Fruit fly (Drosophila melanogaster) whole organism, embryonic: ENCODE results near the gene mRpS14.

Source experiments
- Ada2b ChIP-seq: fragments of 200-800 bp; sonication (Bioruptor generic); IDR thresholded peaks from 2 replicates; pipeline ENCODE4 v1.3.6; 2022; ENCODE audit warnings: missing biosample characterization, missing genetic modification characterization
- BtbVII ChIP-seq: fragments of 200-800 bp; sonication (Bioruptor generic); optimal IDR thresholded peaks from 3 replicates; lab custom pipeline; 2017; ENCODE audit warnings: missing biosample characterization, mild to moderate bottlenecking, missing genetic modification characterization
- Bteb2 ChIP-seq: fragments of 200-800 bp; sonication (Bioruptor generic); optimal IDR thresholded peaks from 2 replicates; lab custom pipeline; 2016; ENCODE audit warnings: missing biosample characterization, missing genetic modification characterization
- CG10462 ChIP-seq: fragments of 200-800 bp; sonication (Bioruptor generic); optimal IDR thresholded peaks from 2 replicates; lab custom pipeline; 2016; ENCODE audit warnings: missing biosample characterization, missing genetic modification characterization
- CG11504 ChIP-seq: fragments of 200-800 bp; sonication (Bioruptor generic); optimal IDR thresholded peaks from 3 replicates; lab custom pipeline; 2019; ENCODE audit warnings: missing biosample characterization, mild to moderate bottlenecking, missing genetic modification characterization, moderate library complexity
- CG11560 ChIP-seq: fragments of 200-800 bp; sonication (Bioruptor generic); IDR thresholded peaks from 3 replicates; pipeline ENCODE4 v1.3.6; 2022; ENCODE audit warnings: missing biosample characterization, missing genetic modification characterization
- CG14014 ChIP-seq: fragments of 200-800 bp; sonication (Bioruptor generic); IDR thresholded peaks from 2 replicates; pipeline ENCODE4 v1.3.6; 2022; ENCODE audit warnings: missing biosample characterization, missing genetic modification characterization
- CG17568 ChIP-seq: fragments of 200-800 bp; sonication (Bioruptor generic); optimal IDR thresholded peaks from 2 replicates; lab custom pipeline; 2018; ENCODE audit warnings: missing biosample characterization, mild to moderate bottlenecking, missing genetic modification characterization, moderate library complexity
- CG1832 ChIP-seq: fragments of 200-800 bp; sonication (Bioruptor generic); optimal IDR thresholded peaks from 2 replicates; lab custom pipeline; 2017; ENCODE audit warnings: missing biosample characterization, mild to moderate bottlenecking, missing genetic modification characterization, inconsistent platforms
- CG18764 ChIP-seq: fragments of 200-800 bp; sonication (Bioruptor generic); optimal IDR thresholded peaks from 3 replicates; lab custom pipeline; 2016; ENCODE audit warnings: missing biosample characterization, missing genetic modification characterization
- CG2712 ChIP-seq: fragments of 200-800 bp; optimal IDR thresholded peaks from 3 replicates; lab custom pipeline; 2019; ENCODE audit warnings: missing biosample characterization, mild to moderate bottlenecking, missing genetic modification characterization, moderate library complexity
- CG32767 ChIP-seq: fragments of 200-800 bp; sonication (Bioruptor generic); IDR thresholded peaks from 2 replicates; pipeline ENCODE4 v1.3.6; 2022; ENCODE audit warnings: missing biosample characterization, missing genetic modification characterization
- CG4820 ChIP-seq: fragments of 200-800 bp; sonication (Bioruptor generic); optimal IDR thresholded peaks from 3 replicates; lab custom pipeline; 2016; ENCODE audit warnings: missing biosample characterization, missing genetic modification characterization
- CG6272 ChIP-seq: fragments of 200-800 bp; sonication (Bioruptor generic); IDR thresholded peaks from 2 replicates; pipeline ENCODE4 v1.3.6; 2022; ENCODE audit warnings: missing biosample characterization, missing genetic modification characterization
- CG6791 ChIP-seq: fragments of 200-800 bp; sonication (Bioruptor generic); IDR thresholded peaks from 3 replicates; pipeline ENCODE4 v1.3.6; 2022; ENCODE audit warnings: missing biosample characterization, missing genetic modification characterization; ENCODE audit not compliant: partially characterized antibody
- CG7372 ChIP-seq: fragments of 200-800 bp; sonication (Bioruptor generic); IDR thresholded peaks from 2 replicates; pipeline ENCODE4 v1.3.6; 2022; ENCODE audit warnings: missing biosample characterization, missing genetic modification characterization
- CG8281 ChIP-seq: fragments of 200-800 bp; sonication (Bioruptor generic); optimal IDR thresholded peaks from 2 replicates; lab custom pipeline; 2018; ENCODE audit warnings: missing biosample characterization, mild to moderate bottlenecking, missing genetic modification characterization, moderate library complexity
- CG9215 ChIP-seq: fragments of 200-800 bp; sonication (Bioruptor generic); IDR thresholded peaks from 2 replicates; pipeline ENCODE4 v1.3.6; 2022; ENCODE audit warnings: missing biosample characterization, missing genetic modification characterization
- CG9797 ChIP-seq: fragments of 200-800 bp; sonication (Bioruptor generic); optimal IDR thresholded peaks from 3 replicates; lab custom pipeline; 2018; ENCODE audit warnings: missing biosample characterization, mild to moderate bottlenecking, missing genetic modification characterization
- CTCF ChIP-seq: fragments of 200-800 bp; sonication (Bioruptor generic); optimal IDR thresholded peaks from 2 replicates; lab custom pipeline; 2017; ENCODE audit warnings: missing biosample characterization, mild to moderate bottlenecking, missing genetic modification characterization, moderate library complexity
- Chrac-16 ChIP-seq: fragments of 200-800 bp; sonication (Bioruptor generic); optimal IDR thresholded peaks from 3 replicates; lab custom pipeline; 2016; ENCODE audit warnings: missing biosample characterization, missing genetic modification characterization
- Hr3 ChIP-seq: fragments of 200-800 bp; sonication (Bioruptor generic); optimal IDR thresholded peaks from 3 replicates; lab custom pipeline; 2016; ENCODE audit warnings: missing biosample characterization, missing genetic modification characterization
- Hr78 ChIP-seq, 2 experiments: fragments of 200-800 bp in 1 of 2; fragments of >200 bp in 1 of 2; sonication (Bioruptor generic) in 1 of 2; optimal IDR thresholded peaks; 2 replicates each; lab custom pipeline; 2017 to 2019; ENCODE audit warnings: missing biosample characterization in 2 of 2, missing genetic modification characterization in 2 of 2, mild to moderate bottlenecking in 1 of 2, moderate library complexity in 1 of 2
- MTF-1 ChIP-seq: fragments of 200-800 bp; sonication (Bioruptor generic); optimal IDR thresholded peaks from 2 replicates; lab custom pipeline; 2018; ENCODE audit warnings: missing biosample characterization, mild to moderate bottlenecking, missing genetic modification characterization, borderline replicate concordance
- Myb ChIP-seq: fragments of 200-800 bp; sonication (Bioruptor generic); optimal IDR thresholded peaks from 2 replicates; lab custom pipeline; 2016; ENCODE audit warnings: missing biosample characterization, missing genetic modification characterization
- PHDP ChIP-seq: fragments of 200-800 bp; sonication (Bioruptor generic); optimal IDR thresholded peaks from 3 replicates; lab custom pipeline; 2018; ENCODE audit warnings: missing biosample characterization, mild to moderate bottlenecking, missing genetic modification characterization, moderate library complexity
- Rfx ChIP-seq: fragments of 200-800 bp; sonication (Bioruptor generic); IDR thresholded peaks from 2 replicates; pipeline ENCODE4 v1.3.6; 2022; ENCODE audit warnings: missing biosample characterization, missing genetic modification characterization
- Scr ChIP-seq: fragments of 200-800 bp; sonication (Bioruptor generic); IDR thresholded peaks from 2 replicates; pipeline ENCODE4 v1.3.6; 2022; ENCODE audit warnings: missing biosample characterization, missing genetic modification characterization; ENCODE audit not compliant: partially characterized antibody
- Sin3A ChIP-seq: fragments of >200 bp; optimal IDR thresholded peaks from 2 replicates; lab custom pipeline; 2018
- al ChIP-seq: fragments of 200-800 bp; sonication (Bioruptor generic); IDR thresholded peaks from 2 replicates; pipeline ENCODE4 v1.3.6; 2022; ENCODE audit warnings: missing biosample characterization, missing genetic modification characterization
- bcd ChIP-seq: fragments of 200-800 bp; sonication (Bioruptor generic); optimal IDR thresholded peaks from 2 replicates; lab custom pipeline; 2017; ENCODE audit warnings: missing biosample characterization, mild to moderate bottlenecking, missing genetic modification characterization
- br ChIP-seq: fragments of >200 bp; optimal IDR thresholded peaks from 2 replicates; lab custom pipeline; 2017
- chif ChIP-seq, 2 experiments: fragments of 200-800 bp; sonication (Bioruptor generic); optimal IDR thresholded peaks; 3 replicates each; lab custom pipeline; 2016; ENCODE audit warnings: missing biosample characterization in 2 of 2, missing genetic modification characterization in 2 of 2
- crc ChIP-seq: fragments of 200-800 bp; sonication (Bioruptor generic); optimal IDR thresholded peaks from 2 replicates; lab custom pipeline; 2016; ENCODE audit warnings: missing biosample characterization, missing genetic modification characterization
- exex ChIP-seq: fragments of 200-800 bp; sonication (Bioruptor generic); optimal IDR thresholded peaks from 4 replicates; lab custom pipeline; 2018; ENCODE audit warnings: missing biosample characterization, mild to moderate bottlenecking, missing genetic modification characterization, moderate library complexity
- gfzf ChIP-seq: fragments of 200-800 bp; sonication (Bioruptor generic); optimal IDR thresholded peaks from 2 replicates; lab custom pipeline; 2016; ENCODE audit warnings: missing biosample characterization, mild to moderate bottlenecking, missing genetic modification characterization, moderate library complexity
- gsb ChIP-seq: fragments of 200-800 bp; sonication (Bioruptor generic); IDR thresholded peaks from 2 replicates; pipeline ENCODE4 v1.3.6; 2022; ENCODE audit warnings: missing biosample characterization, missing genetic modification characterization
- her ChIP-seq: fragments of 200-800 bp; sonication (Bioruptor generic); optimal IDR thresholded peaks from 2 replicates; lab custom pipeline; 2016; ENCODE audit warnings: missing biosample characterization, missing genetic modification characterization
- ken ChIP-seq: fragments of 200-800 bp; sonication (Bioruptor generic); IDR thresholded peaks from 3 replicates; pipeline ENCODE4 v1.3.6; 2022; ENCODE audit warnings: missing biosample characterization, missing genetic modification characterization
- klu ChIP-seq: fragments of 200-800 bp; sonication (Bioruptor generic); IDR thresholded peaks from 2 replicates; pipeline ENCODE4 v1.3.6; 2022; ENCODE audit warnings: missing biosample characterization, missing genetic modification characterization
- mld ChIP-seq: fragments of 200-800 bp; sonication (Bioruptor generic); IDR thresholded peaks from 3 replicates; pipeline ENCODE4 v1.3.6; 2022; ENCODE audit warnings: missing biosample characterization, missing genetic modification characterization; ENCODE audit not compliant: partially characterized antibody
- pb ChIP-seq: fragments of 200-800 bp; sonication (Bioruptor generic); optimal IDR thresholded peaks from 3 replicates; lab custom pipeline; 2016; ENCODE audit warnings: missing biosample characterization, missing genetic modification characterization
- peb ChIP-seq: fragments of 200-800 bp; sonication (Bioruptor generic); IDR thresholded peaks from 2 replicates; pipeline ENCODE4 v1.3.6; 2022; ENCODE audit warnings: missing biosample characterization, missing genetic modification characterization
- psq ChIP-seq: fragments of 200-800 bp; sonication (Bioruptor generic); optimal IDR thresholded peaks from 2 replicates; lab custom pipeline; 2017; ENCODE audit warnings: missing biosample characterization, missing genetic modification characterization
- salm ChIP-seq: fragments of 200-800 bp; sonication (Bioruptor generic); optimal IDR thresholded peaks from 2 replicates; lab custom pipeline; 2018; ENCODE audit warnings: missing biosample characterization, mild to moderate bottlenecking, missing genetic modification characterization
- sens ChIP-seq: fragments of 200-800 bp; sonication (Bioruptor generic); peaks from one replicate; lab custom pipeline; 2016; ENCODE audit warnings: missing biosample characterization, missing genetic modification characterization
- sima ChIP-seq: fragments of 200-800 bp; sonication (Bioruptor generic); optimal IDR thresholded peaks from 2 replicates; lab custom pipeline; 2016; ENCODE audit warnings: missing biosample characterization, missing genetic modification characterization
- slbo ChIP-seq: fragments of 200-800 bp; sonication (Bioruptor generic); IDR thresholded peaks from 2 replicates; pipeline ENCODE4 v1.3.6; 2022; ENCODE audit warnings: missing biosample characterization, missing genetic modification characterization
- slou ChIP-seq: fragments of 200-800 bp; sonication (Bioruptor generic); optimal IDR thresholded peaks from 3 replicates; lab custom pipeline; 2016; ENCODE audit warnings: missing biosample characterization, missing genetic modification characterization
- tll ChIP-seq, 2 experiments: fragments of 200-800 bp in 1 of 2; fragments of >200 bp in 1 of 2; sonication (Bioruptor generic) in 1 of 2; optimal IDR thresholded peaks; 2 replicates each; lab custom pipeline; 2017 to 2019; ENCODE audit warnings: missing biosample characterization in 2 of 2, missing genetic modification characterization in 2 of 2, mild to moderate bottlenecking in 1 of 2, moderate library complexity in 1 of 2
- zfh2 ChIP-seq: fragments of 200-800 bp; sonication (Bioruptor generic); optimal IDR thresholded peaks from 2 replicates; lab custom pipeline; 2016; ENCODE audit warnings: missing biosample characterization, missing genetic modification characterization

mRpS14 gene

dm6 chrX:19494830-19495610 lies 15.0 kb upstream of the mRpS14 start, which contains the start of the genes ksh, CG14200 and Pfrx (continued):
- TF ChIP-seq Hr3 (GFP tag; lab: Kevin White, UChicago) (peak; percentile 65), Ada2b (GFP tag; lab: Robert Waterston, UW) (no peak), psq (no peak), salm (tag; lab: Kevin White, UChicago) (no peak), Bteb2 (GFP tag; lab: Kevin White, UChicago) (no peak), Sin3A (lab: Kevin White, UChicago) (peak; percentile 39), chif (GFP tag; optimal IDR thresholded peaks at IDR 0.05; lab: Kevin White, UChicago) (no peak), CG11560 (tag; lab: Robert Waterston, UW) (peak; percentile 64; the same call in 2 of the 3 replicates), gfzf (GFP tag; lab: Kevin White, UChicago) (peak; percentile 31), CG32767 (GFP tag; lab: Robert Waterston, UW) (no peak), MTF-1 (GFP tag; lab: Kevin White, UChicago) (no peak), CG9797 (GFP tag; lab: Kevin White, UChicago) (peak; percentile 11), CG2712 (peak; percentile 18), CG6791 (peak; percentile 94), klu (GFP tag; lab: Robert Waterston, UW) (0 out of 2 replicates have a peak, but pooled peaks have one; percentile 17), CG9215 (no peak), CG17568 (no peak), sens (GFP tag; lab: Kevin White, UChicago) (no peak), CG1832 (GFP tag; lab: Kevin White, UChicago) (no peak), CG11504 (tag; lab: Kevin White, UChicago) (peak; percentile 23), ken (GFP tag; lab: Robert Waterston, UW) (0 out of 3 replicates have a peak, but pooled peaks have one; percentile 14), Rfx (GFP tag; lab: Robert Waterston, UW) (peak; percentile 46), Chrac-16 (GFP tag; lab: Kevin White, UChicago) (peak; percentile 16), sima (GFP tag; lab: Kevin White, UChicago) (no peak), Hr78 (GFP tag; optimal IDR thresholded peaks at IDR 0.05; lab: Kevin White, UChicago) (no peak), peb (GFP tag; lab: Robert Waterston, UW) (no peak), her (peak; percentile 10), CG7372 (GFP tag; lab: Robert Waterston, UW) (no peak), zfh2 (GFP tag; lab: Kevin White, UChicago) (peak; percentile 50), Myb (GFP tag; lab: Kevin White, UChicago) (peak; percentile 89), pb (GFP tag; lab: Kevin White, UChicago) (no peak), exex (tag; lab: Kevin White, UChicago) (no peak), PHDP (tag; lab: Kevin White, UChicago) (no peak), CG14014 (GFP tag; lab: Robert Waterston, UW) (no peak), Scr (peak; percentile 85), slou (GFP tag; lab: Kevin White, UChicago) (no peak), BtbVII (GFP tag; lab: Kevin White, UChicago) (no peak), al (peak; percentile 20; the same call in 1 of the 2 replicates), bcd (GFP tag; lab: Kevin White, UChicago) (peak; percentile 5), CG8281 (tag; lab: Kevin White, UChicago) (no peak), CG18764 (GFP tag; lab: Kevin White, UChicago) (no peak), br (lab: Kevin White, UChicago) (no peak), slbo (GFP tag; lab: Robert Waterston, UW) (peak; percentile 66), CG6272 (peak; percentile 40; the same call in 1 of the 2 replicates), tll (GFP tag; optimal IDR thresholded peaks at IDR 0.05; lab: Kevin White, UChicago) (no peak), crc (GFP tag; lab: Kevin White, UChicago) (no peak), mld (GFP tag; lab: Robert Waterston, UW) (peak; percentile 88), CTCF (no peak), gsb (GFP tag; lab: Robert Waterston, UW) (no peak), CG4820 (GFP tag; lab: Kevin White, UChicago) (no peak), CG10462 (GFP tag; lab: Kevin White, UChicago) (no peak)
